Fruit fly (Drosophila melanogaster) whole organism, embryonic: Measurements from ENCODE around the gene IntS14.

ENCODE experiments used
- BtbVII ChIP-seq: fragments of 200-800 bp; sonication (Bioruptor generic); optimal IDR thresholded peaks from 3 replicates; lab custom pipeline; 2017; ENCODE audit warnings: missing biosample characterization, mild to moderate bottlenecking, missing genetic modification characterization
- CG10267 ChIP-seq: fragments of 200-800 bp; sonication (Bioruptor generic); optimal IDR thresholded peaks from 2 replicates; lab custom pipeline; 2018; ENCODE audit warnings: missing biosample characterization, mild to moderate bottlenecking, missing genetic modification characterization, moderate library complexity
- CG10431 ChIP-seq: fragments of 200-800 bp; sonication (Bioruptor generic); optimal IDR thresholded peaks from 3 replicates; lab custom pipeline; 2018; ENCODE audit warnings: missing biosample characterization, mild to moderate bottlenecking, missing genetic modification characterization
- CG10462 ChIP-seq: fragments of 200-800 bp; sonication (Bioruptor generic); optimal IDR thresholded peaks from 2 replicates; lab custom pipeline; 2016; ENCODE audit warnings: missing biosample characterization, missing genetic modification characterization
- CG10979 ChIP-seq: fragments of 200-800 bp; sonication (Bioruptor generic); optimal IDR thresholded peaks from 2 replicates; lab custom pipeline; 2018; ENCODE audit warnings: missing biosample characterization, mild to moderate bottlenecking, missing genetic modification characterization, moderate library complexity
- CG12659 ChIP-seq: fragments of 200-800 bp; sonication (Bioruptor generic); optimal IDR thresholded peaks from 3 replicates; lab custom pipeline; 2017; ENCODE audit warnings: mild to moderate bottlenecking, missing biosample characterization, missing genetic modification reagents, missing genetic modification characterization
- CG14441 ChIP-seq: fragments of 200-800 bp; sonication (Bioruptor generic); IDR thresholded peaks from 2 replicates; pipeline ENCODE4 v1.3.6; 2022; ENCODE audit warnings: missing biosample characterization, missing genetic modification characterization
- CG15269 ChIP-seq: fragments of 200-800 bp; sonication (Bioruptor generic); optimal IDR thresholded peaks from 2 replicates; lab custom pipeline; 2018; ENCODE audit warnings: missing biosample characterization, mild to moderate bottlenecking, missing genetic modification characterization, moderate library complexity
- CG1647 ChIP-seq: fragments of 200-800 bp; sonication (Bioruptor generic); optimal IDR thresholded peaks from 3 replicates; lab custom pipeline; 2016; ENCODE audit warnings: missing biosample characterization, missing genetic modification characterization
- CG16813 ChIP-seq: fragments of 200-800 bp; sonication (Bioruptor generic); IDR thresholded peaks from 3 replicates; pipeline ENCODE4 v1.3.6; 2022; ENCODE audit warnings: missing biosample characterization, missing genetic modification characterization; ENCODE audit not compliant: partially characterized antibody
- CG17385 ChIP-seq: fragments of 200-800 bp; sonication (Bioruptor generic); optimal IDR thresholded peaks from 3 replicates; lab custom pipeline; 2018; ENCODE audit warnings: missing biosample characterization, mild to moderate bottlenecking, missing genetic modification characterization
- CG2678 ChIP-seq: fragments of 200-800 bp; sonication (Bioruptor generic); optimal IDR thresholded peaks from 3 replicates; lab custom pipeline; 2019; ENCODE audit warnings: missing biosample characterization, mild to moderate bottlenecking, missing genetic modification characterization, moderate library complexity
- CG31441 ChIP-seq: fragments of 200-800 bp; sonication (Bioruptor generic); IDR thresholded peaks from 2 replicates; pipeline ENCODE4 v1.3.6; 2022; ENCODE audit warnings: missing biosample characterization, missing genetic modification characterization
- CG3281 ChIP-seq: fragments of 200-800 bp; sonication (Bioruptor generic); optimal IDR thresholded peaks from 3 replicates; lab custom pipeline; 2017; ENCODE audit warnings: missing biosample characterization, mild to moderate bottlenecking, missing genetic modification characterization
- CG34422 ChIP-seq: fragments of 200-800 bp; sonication (Bioruptor generic); IDR thresholded peaks from 3 replicates; pipeline ENCODE4 v1.3.6; 2022; ENCODE audit warnings: missing biosample characterization, missing genetic modification characterization
- CG42726 ChIP-seq: fragments of 200-800 bp; sonication (Bioruptor generic); IDR thresholded peaks from 2 replicates; pipeline ENCODE4 v1.3.6; 2022; ENCODE audit warnings: missing biosample characterization, missing genetic modification characterization; ENCODE audit not compliant: partially characterized antibody
- CG4282 ChIP-seq: fragments of 200-800 bp; sonication (Bioruptor generic); optimal IDR thresholded peaks from 2 replicates; lab custom pipeline; 2016; ENCODE audit warnings: missing biosample characterization, missing genetic modification characterization
- CG4617 ChIP-seq: fragments of 200-800 bp; sonication (Bioruptor generic); optimal IDR thresholded peaks from 3 replicates; lab custom pipeline; 2016; ENCODE audit warnings: missing biosample characterization, missing genetic modification characterization, borderline replicate concordance
- CG5245 ChIP-seq: fragments of 200-800 bp; sonication (Bioruptor generic); optimal IDR thresholded peaks from 3 replicates; lab custom pipeline; 2016; ENCODE audit warnings: missing biosample characterization, missing genetic modification characterization
- CG8089 ChIP-seq: fragments of 200-800 bp; sonication (Bioruptor generic); optimal IDR thresholded peaks from 3 replicates; lab custom pipeline; 2016; ENCODE audit warnings: missing biosample characterization, missing genetic modification characterization
- CG9797 ChIP-seq: fragments of 200-800 bp; sonication (Bioruptor generic); optimal IDR thresholded peaks from 3 replicates; lab custom pipeline; 2018; ENCODE audit warnings: missing biosample characterization, mild to moderate bottlenecking, missing genetic modification characterization
- CoRest ChIP-seq: fragments of 200-800 bp; sonication (Bioruptor generic); optimal IDR thresholded peaks from 3 replicates; lab custom pipeline; 2018; ENCODE audit warnings: missing biosample characterization, mild to moderate bottlenecking, missing genetic modification characterization, moderate library complexity
- Dll ChIP-seq: fragments of 200-800 bp; sonication (Bioruptor generic); IDR thresholded peaks from 4 replicates; pipeline ENCODE4 v1.3.6; 2022; ENCODE audit warnings: missing biosample characterization, missing genetic modification characterization; ENCODE audit not compliant: partially characterized antibody
- Dp ChIP-seq: fragments of 200-800 bp; sonication (Bioruptor generic); optimal IDR thresholded peaks from 2 replicates; lab custom pipeline; 2018; ENCODE audit warnings: missing biosample characterization, mild to moderate bottlenecking, missing genetic modification characterization, moderate library complexity
- Dref ChIP-seq: fragments of 200-800 bp; sonication (Bioruptor generic); IDR thresholded peaks from 2 replicates; pipeline ENCODE4 v1.3.6; 2022; ENCODE audit warnings: missing biosample characterization, missing genetic modification characterization
- Ets97D ChIP-seq: fragments of 200-800 bp; sonication (Bioruptor generic); optimal IDR thresholded peaks from 3 replicates; lab custom pipeline; 2016; ENCODE audit warnings: missing biosample characterization, missing genetic modification characterization
- Myb ChIP-seq: fragments of 200-800 bp; sonication (Bioruptor generic); optimal IDR thresholded peaks from 2 replicates; lab custom pipeline; 2016; ENCODE audit warnings: missing biosample characterization, missing genetic modification characterization
- Pdp1 ChIP-seq, 2 experiments: fragments of 200-800 bp; sonication (Bioruptor generic); optimal IDR thresholded peaks; 3 replicates each; lab custom pipeline; 2016; ENCODE audit warnings: missing biosample characterization in 2 of 2, missing genetic modification characterization in 2 of 2, mild to moderate bottlenecking in 1 of 2, moderate library complexity in 1 of 2
- Scr ChIP-seq: fragments of 200-800 bp; sonication (Bioruptor generic); IDR thresholded peaks from 2 replicates; pipeline ENCODE4 v1.3.6; 2022; ENCODE audit warnings: missing biosample characterization, missing genetic modification characterization; ENCODE audit not compliant: partially characterized antibody
- Sin3A ChIP-seq: fragments of >200 bp; optimal IDR thresholded peaks from 2 replicates; lab custom pipeline; 2018
- Sry-δ ChIP-seq: fragments of 200-800 bp; sonication (Bioruptor generic); optimal IDR thresholded peaks from 2 replicates; lab custom pipeline; 2016; ENCODE audit warnings: missing biosample characterization, missing genetic modification characterization
- TFAM ChIP-seq: fragments of 200-800 bp; sonication (Bioruptor generic); optimal IDR thresholded peaks from 2 replicates; lab custom pipeline; 2017; ENCODE audit warnings: missing biosample characterization, missing genetic modification characterization, inconsistent platforms
- Trl ChIP-seq, 3 experiments: fragments of >200 bp in 2 of 3; fragments of 200-800 bp in 1 of 3; sonication (Bioruptor generic) in 1 of 3; optimal IDR thresholded peaks; 2 replicates in 1 of 3; 3 replicates in 2 of 3; lab custom pipeline; 2016 to 2017; ENCODE audit warnings: missing biosample characterization in 1 of 3, missing genetic modification characterization in 1 of 3
- YL-1 ChIP-seq: fragments of 200-800 bp; sonication (Bioruptor generic); optimal IDR thresholded peaks from 3 replicates; lab custom pipeline; 2017; ENCODE audit warnings: missing biosample characterization, mild to moderate bottlenecking, missing genetic modification characterization
- al ChIP-seq: fragments of 200-800 bp; sonication (Bioruptor generic); IDR thresholded peaks from 2 replicates; pipeline ENCODE4 v1.3.6; 2022; ENCODE audit warnings: missing biosample characterization, missing genetic modification characterization
- cato ChIP-seq: fragments of 200-800 bp; sonication (Bioruptor generic); optimal IDR thresholded peaks from 2 replicates; lab custom pipeline; 2016; ENCODE audit warnings: missing biosample characterization, missing genetic modification characterization, borderline replicate concordance
- crp ChIP-seq, 2 experiments: fragments of 200-800 bp; sonication (Bioruptor generic); optimal IDR thresholded peaks; 2 replicates in 1 of 2; 3 replicates in 1 of 2; lab custom pipeline; 2017; ENCODE audit warnings: missing biosample characterization in 2 of 2, missing genetic modification characterization in 2 of 2, mild to moderate bottlenecking in 1 of 2, moderate library complexity in 1 of 2
- dimm ChIP-seq: fragments of 200-800 bp; sonication (Bioruptor generic); IDR thresholded peaks from 2 replicates; pipeline ENCODE4 v1.3.6; 2022; ENCODE audit warnings: missing biosample characterization, missing genetic modification characterization
- ewg ChIP-seq: fragments of 200-800 bp; sonication (Bioruptor generic); optimal IDR thresholded peaks from 3 replicates; lab custom pipeline; 2017; ENCODE audit warnings: mild to moderate bottlenecking, missing biosample characterization, missing genetic modification reagents, missing genetic modification characterization
- ken ChIP-seq: fragments of 200-800 bp; sonication (Bioruptor generic); IDR thresholded peaks from 3 replicates; pipeline ENCODE4 v1.3.6; 2022; ENCODE audit warnings: missing biosample characterization, missing genetic modification characterization
- kni ChIP-seq: fragments of 200-800 bp; sonication (Bioruptor generic); optimal IDR thresholded peaks from 3 replicates; lab custom pipeline; 2017; ENCODE audit warnings: mild to moderate bottlenecking, missing biosample characterization, missing genetic modification reagents, missing genetic modification characterization
- odd ChIP-seq: fragments of 200-800 bp; sonication (Bioruptor generic); optimal IDR thresholded peaks from 2 replicates; lab custom pipeline; 2017; ENCODE audit warnings: missing biosample characterization, mild to moderate bottlenecking, missing genetic modification characterization
- pzg ChIP-seq: fragments of 200-800 bp; sonication (Bioruptor generic); optimal IDR thresholded peaks from 3 replicates; lab custom pipeline; 2018; ENCODE audit warnings: missing biosample characterization, mild to moderate bottlenecking, missing genetic modification characterization, moderate library complexity
- sima ChIP-seq: fragments of 200-800 bp; sonication (Bioruptor generic); optimal IDR thresholded peaks from 2 replicates; lab custom pipeline; 2016; ENCODE audit warnings: missing biosample characterization, missing genetic modification characterization
- sqz ChIP-seq: fragments of 200-800 bp; sonication (Bioruptor generic); optimal IDR thresholded peaks from 3 replicates; lab custom pipeline; 2018; ENCODE audit warnings: missing biosample characterization, mild to moderate bottlenecking, missing genetic modification characterization
- toy ChIP-seq: fragments of 200-800 bp; sonication (Bioruptor generic); IDR thresholded peaks from 2 replicates; pipeline ENCODE4 v1.3.6; 2022; ENCODE audit warnings: missing biosample characterization, missing genetic modification characterization
- trem ChIP-seq: fragments of 200-800 bp; optimal IDR thresholded peaks from 3 replicates; lab custom pipeline; 2019; ENCODE audit warnings: missing biosample characterization, mild to moderate bottlenecking, missing genetic modification characterization, moderate library complexity
- unc-4 ChIP-seq: fragments of 200-800 bp; sonication (Bioruptor generic); IDR thresholded peaks from 2 replicates; pipeline ENCODE4 v1.3.6; 2022; ENCODE audit warnings: missing biosample characterization, missing genetic modification characterization; ENCODE audit not compliant: partially characterized antibody
- zen ChIP-seq: fragments of 200-800 bp; sonication (Bioruptor generic); optimal IDR thresholded peaks from 3 replicates; lab custom pipeline; 2018; ENCODE audit warnings: missing biosample characterization, mild to moderate bottlenecking, missing genetic modification characterization, moderate library complexity

The IntS14 gene

DNA sequence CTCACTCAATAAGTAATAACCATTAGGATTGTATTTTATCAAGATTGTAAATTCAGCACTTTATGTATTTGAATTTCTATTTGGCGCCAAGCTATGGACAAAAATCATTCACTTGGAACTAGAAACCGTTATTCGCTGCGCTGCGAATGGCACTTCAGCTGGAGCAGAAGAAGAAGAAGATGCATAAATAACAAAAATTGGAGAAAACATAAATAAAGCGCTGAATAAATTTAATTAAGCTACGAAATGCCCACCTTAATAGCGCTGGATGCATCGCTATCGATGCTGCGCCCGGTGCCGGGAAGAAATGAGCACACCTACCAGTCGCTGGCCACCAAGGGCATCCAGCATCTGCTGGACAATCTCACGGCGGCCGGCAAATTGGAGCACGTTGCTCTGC is at the start of gene IntS14:
Gene IntS14, plus strand, starts transcription at position 150 of the 400 bp plus-strand sequence.
- 0 out of 2 replicates have a peak, but pooled peaks have one; percentile 30 for TF ChIP-seq Dref (GFP tag; lab: Robert Waterston, UW)
- TF ChIP-seq Trl (optimal IDR thresholded peaks at IDR 0.05; lab: Kevin White, UChicago): no peak
- TF ChIP-seq Trl (GFP tag; optimal IDR thresholded peaks at IDR 0.05; lab: Kevin White, UChicago): no peak
- TF ChIP-seq CG34422 (GFP tag; lab: Robert Waterston, UW): peak; percentile 62; the same call in 1 of the 3 replicates
- no peak for TF ChIP-seq ewg (GFP tag; lab: Kevin White, UChicago)
- peak; percentile 0 for TF ChIP-seq trem (tag; lab: Kevin White, UChicago)
- peak; percentile 29; the same call in 1 of the 2 replicates for TF ChIP-seq Scr (GFP tag; lab: Robert Waterston, UW)
- no peak for TF ChIP-seq CG3281
- TF ChIP-seq Dll (GFP tag; lab: Robert Waterston, UW): no peak
- peak; percentile 17 for TF ChIP-seq Ets97D
- TF ChIP-seq al: no peak
- TF ChIP-seq Sin3A (lab: Kevin White, UChicago): peak; percentile 38
- peak; percentile 43 to 84 for TF ChIP-seq crp (GFP tag; optimal IDR thresholded peaks at IDR 0.05; lab: Kevin White, UChicago)
- TF ChIP-seq CG16813 (GFP tag; lab: Robert Waterston, UW): no peak
- TF ChIP-seq CG10267: peak; percentile 37
- TF ChIP-seq YL-1 (GFP tag; lab: Kevin White, UChicago): peak; percentile 8
- TF ChIP-seq CG1647 (GFP tag; lab: Kevin White, UChicago): no peak
- TF ChIP-seq Myb: peak; percentile 73
- peak; percentile 9 for TF ChIP-seq CG12659 (GFP tag; lab: Kevin White, UChicago)
- TF ChIP-seq odd (GFP tag; lab: Kevin White, UChicago): no peak
- TF ChIP-seq CG5245 (GFP tag; lab: Kevin White, UChicago): no peak
- TF ChIP-seq sima (GFP tag; lab: Kevin White, UChicago): no peak
- no peak for TF ChIP-seq BtbVII
- TF ChIP-seq kni (GFP tag; lab: Kevin White, UChicago): peak; percentile 3
- TF ChIP-seq CG17385 (GFP tag; lab: Kevin White, UChicago): peak; percentile 97
- no peak for TF ChIP-seq zen
- no peak for TF ChIP-seq CG10979 (tag; lab: Kevin White, UChicago)
- peak; percentile 68 for TF ChIP-seq pzg (GFP tag; lab: Kevin White, UChicago)
- peak; percentile 9 for TF ChIP-seq CG9797
- TF ChIP-seq unc-4 (GFP tag; lab: Robert Waterston, UW): peak; percentile 37; the same call in 1 of the 2 replicates
- no peak for TF ChIP-seq dimm (GFP tag; lab: Robert Waterston, UW)
- peak in 1 of 2 experiments; percentile 30 for TF ChIP-seq Pdp1 (GFP tag; optimal IDR thresholded peaks at IDR 0.05; lab: Kevin White, UChicago)
- TF ChIP-seq CG10462 (GFP tag; lab: Kevin White, UChicago): peak; percentile 3
- TF ChIP-seq toy (GFP tag; lab: Robert Waterston, UW): no peak
- 0 out of 2 replicates have a peak, but pooled peaks have one; percentile 5 for TF ChIP-seq CG42726
- TF ChIP-seq Sry-δ (GFP tag; lab: Kevin White, UChicago): peak; percentile 37
- no peak for TF ChIP-seq CG15269 (tag; lab: Kevin White, UChicago)
- no peak for TF ChIP-seq cato (GFP tag; lab: Kevin White, UChicago)
- TF ChIP-seq CG8089 (GFP tag; lab: Kevin White, UChicago): peak; percentile 68
- TF ChIP-seq TFAM (GFP tag; lab: Kevin White, UChicago): no peak
- TF ChIP-seq CG10431 (GFP tag; lab: Kevin White, UChicago): no peak
- TF ChIP-seq Dp (GFP tag; lab: Kevin White, UChicago): peak; percentile 92
- peak; percentile 54 for TF ChIP-seq CG4617 (GFP tag; lab: Kevin White, UChicago)
- TF ChIP-seq CG31441: no peak
- no peak for TF ChIP-seq CG4282 (GFP tag; lab: Kevin White, UChicago)
- TF ChIP-seq sqz: no peak
- no peak for TF ChIP-seq CG14441 (GFP tag; lab: Robert Waterston, UW)
- TF ChIP-seq ken (GFP tag; lab: Robert Waterston, UW): no peak
- no peak for TF ChIP-seq CoRest (tag; lab: Kevin White, UChicago)
- TF ChIP-seq CG2678 (tag; lab: Kevin White, UChicago): no peak
